Worm (Caenorhabditis elegans) whole organism, late embryonic: ENCODE results near the gene sdz-35.

ENCODE experiments used
- C38D4.7 ChIP-seq: fragments of 200-800 bp; sonication (Bioruptor generic); optimal IDR thresholded peaks from 2 replicates; lab custom pipeline; 2018; ENCODE audit warnings: mild to moderate bottlenecking, missing genetic modification characterization, moderate library complexity, missing compliant biosample characterization
- K09A11.1 ChIP-seq: sonication (generic microtip); optimal IDR thresholded peaks from 2 replicates; lab custom pipeline; 2017; ENCODE audit warnings: antibody characterized with exemption, mild to moderate bottlenecking, missing genetic modification characterization, missing compliant biosample characterization; ENCODE audit not compliant: insufficient read depth
- T23F11.4 ChIP-seq: fragments of 200-800 bp; sonication (Bioruptor generic); optimal IDR thresholded peaks from 2 replicates; lab custom pipeline; 2018; ENCODE audit warnings: mild to moderate bottlenecking, missing genetic modification characterization, missing compliant biosample characterization
- ama-1 ChIP-seq: fragments of 150-350 bp; optimal IDR thresholded peaks from 2 replicates; lab custom pipeline; 2014
- ceh-14 ChIP-seq: sonication (generic microtip); optimal IDR thresholded peaks from 2 replicates; lab custom pipeline; 2016; ENCODE audit warnings: missing genotype, missing genetic modification characterization, missing compliant biosample characterization
- ceh-19 ChIP-seq: fragments of 200-800 bp; sonication (Bioruptor generic); optimal IDR thresholded peaks from 2 replicates; lab custom pipeline; 2018; ENCODE audit warnings: mild to moderate bottlenecking, missing genetic modification characterization, missing compliant biosample characterization
- ceh-30 ChIP-seq: fragments of 150-350 bp; optimal IDR thresholded peaks from 2 replicates; lab custom pipeline; 2014; ENCODE audit warnings: missing biosample characterization, missing genetic modification characterization
- ceh-31 ChIP-seq: sonication (generic microtip); optimal IDR thresholded peaks from 2 replicates; lab custom pipeline; 2016; ENCODE audit warnings: missing genetic modification characterization, missing compliant biosample characterization
- ceh-34 ChIP-seq: sonication (generic microtip); optimal IDR thresholded peaks from 2 replicates; lab custom pipeline; 2016; ENCODE audit warnings: mild to moderate bottlenecking, missing genetic modification characterization, missing compliant biosample characterization
- ceh-45 ChIP-seq: fragments of 200-800 bp; sonication (Bioruptor generic); IDR thresholded peaks from 2 replicates; pipeline ENCODE4 v1.3.6; 2022; ENCODE audit warnings: missing genetic modification reagents, missing genetic modification characterization, missing compliant biosample characterization
- ceh-6 ChIP-seq: fragments of 200-800 bp; sonication (Bioruptor generic); optimal IDR thresholded peaks from 2 replicates; lab custom pipeline; 2018; ENCODE audit warnings: mild to moderate bottlenecking, missing genetic modification characterization, missing compliant biosample characterization
- ceh-9 ChIP-seq: sonication (generic microtip); optimal IDR thresholded peaks from 2 replicates; lab custom pipeline; 2016; ENCODE audit warnings: mild to moderate bottlenecking, missing genetic modification characterization, inconsistent platforms, missing compliant biosample characterization
- che-1 ChIP-seq: sonication (generic microtip); optimal IDR thresholded peaks from 2 replicates; lab custom pipeline; 2016; ENCODE audit warnings: mild to moderate bottlenecking, missing genetic modification characterization, missing compliant biosample characterization
- dve-1 ChIP-seq: sonication (generic microtip); optimal IDR thresholded peaks from 2 replicates; lab custom pipeline; 2017; ENCODE audit warnings: antibody characterized with exemption, mild to moderate bottlenecking, missing genetic modification characterization, missing compliant biosample characterization
- elt-2 ChIP-seq: sonication (generic microtip); optimal IDR thresholded peaks from 2 replicates; lab custom pipeline; 2016; ENCODE audit warnings: missing genetic modification reagents, missing genetic modification characterization, missing compliant biosample characterization
- eyg-1 ChIP-seq: sonication (generic microtip); optimal IDR thresholded peaks from 2 replicates; lab custom pipeline; 2016; ENCODE audit warnings: missing genotype, missing genetic modification characterization, missing compliant biosample characterization
- fkh-10 ChIP-seq: fragments of 150-350 bp; optimal IDR thresholded peaks from 2 replicates; lab custom pipeline; 2014; ENCODE audit warnings: missing biosample characterization, missing genetic modification reagents, missing genetic modification characterization
- fkh-6 ChIP-seq: sonication (generic microtip); optimal IDR thresholded peaks from 2 replicates; lab custom pipeline; 2016; ENCODE audit warnings: missing genetic modification characterization, missing compliant biosample characterization
- hlh-30 ChIP-seq: sonication (generic microtip); optimal IDR thresholded peaks from 2 replicates; lab custom pipeline; 2017; ENCODE audit warnings: antibody characterized with exemption, missing genetic modification characterization, missing compliant biosample characterization; ENCODE audit not compliant: insufficient read depth
- mec-3 ChIP-seq: sonication (generic microtip); optimal IDR thresholded peaks from 2 replicates; lab custom pipeline; 2016; ENCODE audit warnings: borderline replicate concordance, missing genetic modification characterization, missing compliant biosample characterization
- nhr-11 ChIP-seq: fragments of 150-350 bp; optimal IDR thresholded peaks from 2 replicates; lab custom pipeline; 2014; ENCODE audit warnings: missing biosample characterization, missing genetic modification characterization
- nhr-232 ChIP-seq: sonication (generic microtip); optimal IDR thresholded peaks from 2 replicates; lab custom pipeline; 2016; ENCODE audit warnings: missing genetic modification characterization, missing compliant biosample characterization
- npax-4 ChIP-seq: sonication (generic microtip); optimal IDR thresholded peaks from 2 replicates; lab custom pipeline; 2016; ENCODE audit warnings: missing genetic modification characterization, missing compliant biosample characterization
- pag-3 ChIP-seq: sonication (generic microtip); optimal IDR thresholded peaks from 2 replicates; lab custom pipeline; 2016; ENCODE audit warnings: missing compliant biosample characterization, missing genetic modification characterization, borderline replicate concordance
- pat-9 ChIP-seq: fragments of 200-800 bp; sonication (Bioruptor generic); optimal IDR thresholded peaks from 2 replicates; lab custom pipeline; 2018; ENCODE audit warnings: mild to moderate bottlenecking, missing genetic modification characterization, moderate library complexity, missing compliant biosample characterization
- pha-2 ChIP-seq: sonication (generic microtip); optimal IDR thresholded peaks from 2 replicates; lab custom pipeline; 2017; ENCODE audit warnings: mild to moderate bottlenecking, missing genetic modification characterization, missing compliant biosample characterization
- pha-4 ChIP-seq: fragments of 150-350 bp; optimal IDR thresholded peaks from 2 replicates; lab custom pipeline; 2018; ENCODE audit warnings: missing biosample characterization, missing genetic modification reagents, missing genetic modification characterization
- pros-1 ChIP-seq: fragments of 150-350 bp; optimal IDR thresholded peaks from 2 replicates; lab custom pipeline; 2014; ENCODE audit warnings: missing biosample characterization, missing genetic modification reagents, missing genetic modification characterization
- ref-2 ChIP-seq: sonication (generic microtip); optimal IDR thresholded peaks from 2 replicates; lab custom pipeline; 2016; ENCODE audit warnings: missing genetic modification characterization, missing compliant biosample characterization
- rnt-1 ChIP-seq: sonication (generic microtip); optimal IDR thresholded peaks from 2 replicates; lab custom pipeline; 2016; ENCODE audit warnings: missing genetic modification characterization, missing compliant biosample characterization
- sox-2 ChIP-seq: fragments of 200-800 bp; sonication (Bioruptor generic); IDR thresholded peaks from 2 replicates; pipeline ENCODE4 v1.3.6; 2022; ENCODE audit warnings: missing genetic modification reagents, missing genetic modification characterization, missing compliant biosample characterization
- syd-9 ChIP-seq: sonication (generic microtip); optimal IDR thresholded peaks from 2 replicates; lab custom pipeline; 2016; ENCODE audit warnings: mild to moderate bottlenecking, missing genetic modification characterization, moderate library complexity, missing compliant biosample characterization
- tbx-2 ChIP-seq: sonication (generic microtip); optimal IDR thresholded peaks from 2 replicates; lab custom pipeline; 2016; ENCODE audit warnings: missing genetic modification characterization, missing compliant biosample characterization
- ttx-3 ChIP-seq: sonication (generic microtip); optimal IDR thresholded peaks from 2 replicates; lab custom pipeline; 2016; ENCODE audit warnings: missing genetic modification reagents, missing genetic modification characterization, missing compliant biosample characterization
- unc-55 ChIP-seq: sonication (generic microtip); optimal IDR thresholded peaks from 2 replicates; lab custom pipeline; 2017; ENCODE audit warnings: missing biosample characterization, missing genetic modification reagents, missing genetic modification characterization
- ztf-16 ChIP-seq: sonication (generic microtip); optimal IDR thresholded peaks from 2 replicates; lab custom pipeline; 2017; ENCODE audit warnings: missing genetic modification characterization, missing compliant biosample characterization

sdz-35 gene

ce11 chrII:3248043-3248718 is 39.6 kb upstream of the sdz-35 start, which contains the start of the genes fbxc-50 and C17F4.2:
Gene fbxc-50, minus strand, starts transcription at chrII:3248123.
Gene C17F4.2, plus strand, starts transcription at chrII:3248668.
- no peak for TF ChIP-seq pros-1 (tag; lab: Kevin White, UChicago)
- no peak for TF ChIP-seq rnt-1 (tag; lab: Kevin White, UChicago)
- no peak for TF ChIP-seq ceh-34 (tag; lab: Kevin White, UChicago)

ce11 chrII:3247556-3247955 is 39.0 kb upstream of the sdz-35 start:
- TF ChIP-seq K09A11.1 (no peak), ceh-34 (tag; lab: Kevin White, UChicago) (no peak), ceh-14 (no peak), pag-3 (tag; lab: Kevin White, UChicago) (no peak), syd-9 (tag; lab: Kevin White, UChicago) (no peak), fkh-6 (tag; lab: Kevin White, UChicago) (no peak), ama-1 (no peak), ttx-3 (tag; lab: Kevin White, UChicago) (no peak), tbx-2 (no peak), ztf-16 (tag; lab: Kevin White, UChicago) (no peak), che-1 (tag; lab: Kevin White, UChicago) (no peak), dve-1 (tag; lab: Kevin White, UChicago) (no peak)
- TF ChIP-seq, all 69 proteins: peak for 0

- TF ChIP-seq ceh-31 (no peak), ceh-45 (GFP tag; lab: Robert Waterston, UW) (no peak), ceh-30 (tag; lab: Kevin White, UChicago) (no peak), nhr-11 (tag; lab: Kevin White, UChicago) (no peak), sox-2 (GFP tag; lab: Robert Waterston, UW) (no peak), elt-2 (no peak), eyg-1 (tag; lab: Kevin White, UChicago) (no peak), ceh-14 (no peak), pha-4 (tag; lab: Kevin White, UChicago) (no peak), rnt-1 (tag; lab: Kevin White, UChicago) (no peak), unc-55 (GFP tag; lab: Kevin White, UChicago) (no peak)
These were observed 37.3 kb upstream of the sdz-35 start, which contains the start of gene C17F4.7 for ce11 chrII:3245836-3246235. Gene C17F4.7, minus strand, starts transcription at chrII:3246015.

DNA sequence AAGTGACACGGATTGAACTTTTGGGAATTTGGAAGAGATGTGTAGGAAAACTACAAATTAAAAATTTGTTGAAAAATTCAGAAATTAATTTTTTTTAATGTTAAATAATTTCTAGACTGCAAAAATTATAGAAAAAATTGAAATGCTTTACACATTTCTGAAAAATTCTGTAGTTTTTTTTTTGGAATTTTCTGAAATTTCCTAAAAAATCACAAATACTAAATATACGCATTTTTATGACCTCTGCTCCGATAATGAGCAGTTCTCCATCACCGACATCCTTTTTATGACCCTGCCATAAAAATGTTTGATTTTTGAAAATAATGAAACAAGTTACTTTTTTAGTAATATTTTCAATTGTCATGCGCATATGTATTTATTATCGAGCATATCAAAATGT is 36.2 kb upstream of the sdz-35 start:
- no peak for TF ChIP-seq pat-9
- TF ChIP-seq ceh-9 (tag; lab: Kevin White, UChicago), result no peak
- no peak for TF ChIP-seq mec-3 (tag; lab: Kevin White, UChicago)
- no peak for TF ChIP-seq syd-9 (tag; lab: Kevin White, UChicago)
- TF ChIP-seq C38D4.7, result no peak

- TF ChIP-seq fkh-10 (GFP tag; lab: Kevin White, UChicago) (no peak), ceh-30 (tag; lab: Kevin White, UChicago) (no peak), nhr-232 (tag; lab: Kevin White, UChicago) (no peak), pha-2 (no peak), pha-4 (tag; lab: Kevin White, UChicago) (no peak), fkh-6 (tag; lab: Kevin White, UChicago) (no peak), che-1 (tag; lab: Kevin White, UChicago) (no peak), npax-4 (tag; lab: Kevin White, UChicago) (no peak), unc-55 (GFP tag; lab: Kevin White, UChicago) (no peak), hlh-30 (no peak), ref-2 (tag; lab: Kevin White, UChicago) (no peak), ceh-6 (GFP tag; lab: Kevin White, UChicago) (no peak), T23F11.4 (GFP tag; lab: Kevin White, UChicago) (no peak), ceh-19 (no peak)
- TF ChIP-seq, all 69 proteins: peak for 0
These were observed 35.5 kb upstream of the sdz-35 start, which contains the start of gene C17F4.12 for ce11 chrII:3244070-3244469. Gene C17F4.12, minus strand, starts transcription at chrII:3244170.
